Worm (Caenorhabditis elegans) whole organism, L3 larva: ENCODE results near the gene mltn-7.

Experiments
- fos-1 ChIP-seq: fragments of 150-350 bp; optimal IDR thresholded peaks from 2 replicates; lab custom pipeline; 2014; ENCODE audit warnings: missing biosample characterization, missing genetic modification characterization
- ztf-11 ChIP-seq: fragments of 150-350 bp; optimal IDR thresholded peaks from 2 replicates; lab custom pipeline; 2014; ENCODE audit warnings: missing biosample characterization, missing genetic modification characterization

DNA sequence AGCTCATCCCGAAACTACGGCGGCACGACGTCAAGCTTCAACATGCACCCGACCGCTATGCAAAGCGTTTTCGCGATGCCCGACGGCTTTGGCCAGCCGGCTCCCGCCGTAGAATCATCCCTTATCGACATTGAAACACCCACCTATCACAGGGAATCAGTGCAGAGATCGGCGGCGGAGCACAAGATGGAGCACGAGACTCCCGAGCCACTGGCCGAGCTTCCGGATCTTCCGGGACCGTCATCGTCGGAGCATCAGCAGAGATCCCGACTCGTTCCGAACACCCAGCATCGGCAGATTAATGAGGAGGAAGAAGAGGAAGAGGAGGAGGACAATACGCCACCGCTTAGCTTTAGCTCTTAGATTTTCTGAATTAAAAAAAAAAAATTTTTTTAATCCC lies 11.7 kb upstream of the mltn-7 start:
- TF ChIP-seq ztf-11 (tag; lab: Kevin White, UChicago): no peak
- TF ChIP-seq fos-1 (tag; lab: Kevin White, UChicago): no peak
